Worm (Caenorhabditis elegans): ENCODE results near the gene asm-2.

- TF ChIP-seq ama-1 (optimal IDR thresholded peaks at IDR 0.05) (no peak), tra-4 (tag; optimal IDR thresholded peaks at IDR 0.05) (no peak), sea-1 (GFP tag; conservative IDR thresholded peaks at IDR 0.05) (no peak), flt-1 (GFP tag; IDR thresholded peaks at IDR 0.05) (no peak), hmg-4 (GFP tag; optimal IDR thresholded peaks at IDR 0.05) (no peak), hmbx-1 (tag; optimal IDR thresholded peaks at IDR 0.05) (no peak), tbx-11 (GFP tag; IDR thresholded peaks at IDR 0.05) (no peak), ets-7 (tag; optimal IDR thresholded peaks at IDR 0.05) (no peak), hnd-1 (tag; optimal IDR thresholded peaks at IDR 0.05) (no peak)
These were observed 33.5 kb downstream of the asm-2 start for ce11 chrX:11290528-11290927.
